Worm (Caenorhabditis elegans) whole organism, mixed stage, embryonic: Measurements from ENCODE around the gene F19G12.3.

Experiments
- elt-3 ChIP-seq: fragments of 150-350 bp; optimal IDR thresholded peaks from 2 replicates; lab custom pipeline; 2014; ENCODE audit warnings: missing biosample characterization, missing genetic modification characterization
- hlh-1 ChIP-seq: fragments of 150-350 bp; optimal IDR thresholded peaks from 2 replicates; lab custom pipeline; 2014; ENCODE audit warnings: missing biosample characterization, missing genetic modification reagents, missing genetic modification characterization
- lin-13 ChIP-seq: fragments of 150-350 bp; optimal IDR thresholded peaks from 2 replicates; lab custom pipeline; 2014; ENCODE audit warnings: missing biosample characterization, missing genetic modification characterization
- lsy-2 ChIP-seq: fragments of 150-350 bp; optimal IDR thresholded peaks from 2 replicates; lab custom pipeline; 2014; ENCODE audit warnings: missing biosample characterization, missing genetic modification characterization
- nhr-237 ChIP-seq: fragments of 150-350 bp; optimal IDR thresholded peaks from 2 replicates; lab custom pipeline; 2014; ENCODE audit warnings: missing biosample characterization, missing genetic modification characterization
- unc-39 ChIP-seq: fragments of 150-350 bp; optimal IDR thresholded peaks from 2 replicates; lab custom pipeline; 2014; ENCODE audit warnings: missing biosample characterization, missing genetic modification characterization
- ztf-11 ChIP-seq: fragments of 150-350 bp; optimal IDR thresholded peaks from 2 replicates; lab custom pipeline; 2014; ENCODE audit warnings: missing biosample characterization, missing genetic modification characterization

ce11 chrX:1410552-1410951, 14.1 kb upstream of the F19G12.3 start, which contains the start of gene abu-2:
- no peak for TF ChIP-seq nhr-237 (tag; lab: Kevin White, UChicago)
- TF ChIP-seq hlh-1: no peak
- no peak for TF ChIP-seq unc-39 (tag; lab: Kevin White, UChicago)
- TF ChIP-seq elt-3 (tag; lab: Kevin White, UChicago): no peak
- no peak for TF ChIP-seq lin-13
- no peak for TF ChIP-seq lsy-2 (tag; lab: Kevin White, UChicago)
- no peak for TF ChIP-seq ztf-11
